Fruit fly (Drosophila melanogaster) S2 (cell line): ENCODE results near the gene CG43867.

Source experiments
- CG8478 ChIP-seq: fragments of >200 bp; optimal IDR thresholded peaks from 2 replicates; lab custom pipeline; 2018
- CTCF ChIP-seq, 2 experiments: fragments of >200 bp; optimal IDR thresholded peaks; 2 replicates each; lab custom pipeline; 2018

DNA sequence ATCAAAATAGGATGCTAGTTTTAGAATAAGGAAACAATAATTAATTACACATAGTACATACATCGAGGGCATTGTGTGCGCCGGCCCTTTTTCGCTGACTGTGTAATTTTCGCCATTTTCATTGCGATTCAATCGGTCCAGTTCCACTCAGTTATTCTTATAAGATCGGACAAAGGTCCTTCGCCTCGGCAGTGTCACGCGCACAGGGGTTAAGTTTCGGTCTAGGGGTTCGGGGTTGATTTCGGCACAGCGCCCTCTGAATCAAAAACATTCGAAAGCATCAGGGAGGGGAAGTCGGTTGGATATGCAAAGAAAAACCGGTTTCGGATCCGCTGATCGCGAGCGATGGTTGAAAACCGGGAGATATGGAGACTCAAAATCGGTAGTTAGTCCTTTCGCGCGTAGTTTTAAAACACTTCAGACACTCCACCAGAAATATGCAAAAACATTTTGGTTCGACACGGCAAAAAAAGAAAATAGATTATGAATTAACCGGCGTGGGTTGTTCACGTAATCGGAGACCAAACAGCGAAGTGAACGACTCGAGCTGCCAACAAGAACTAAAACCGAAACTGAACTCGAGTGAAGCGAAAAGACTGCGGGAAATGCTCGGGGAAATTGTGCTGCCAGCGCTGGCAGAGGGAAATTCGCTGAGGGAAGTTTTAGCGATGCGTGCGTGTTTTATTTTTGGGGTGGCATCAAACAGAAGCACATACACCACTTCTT lies 91.6 kb downstream of the CG43867 start:
- TF ChIP-seq CTCF (optimal IDR thresholded peaks at IDR 0.05; lab: Kevin White, UChicago) (no peak), CG8478 (no peak)
